Worm (Caenorhabditis elegans): ENCODE measurements around the gene mrpl-50.

The mrpl-50 gene

ce11 chrII:8903871-8904270, 25.8 kb upstream of the mrpl-50 start:
- TF ChIP-seq sem-2 (GFP tag; optimal IDR thresholded peaks at IDR 0.05) (no peak), elt-1 (tag; optimal IDR thresholded peaks at IDR 0.05; ENCODE audit: borderline replicate concordance, insufficient read depth) (no peak), zip-8 (tag; optimal IDR thresholded peaks at IDR 0.05) (no peak), mab-5 (tag; optimal IDR thresholded peaks at IDR 0.05) (no peak), ham-2 (GFP tag; optimal IDR thresholded peaks at IDR 0.05) (no peak), pha-4 (tag; optimal IDR thresholded peaks at IDR 0.05) (no peak), nhr-76 (tag; optimal IDR thresholded peaks at IDR 0.05) (no peak), ceh-43 (GFP tag; optimal IDR thresholded peaks at IDR 0.05) (no peak)

- TF ChIP-seq unc-62 (GFP tag; optimal IDR thresholded peaks at IDR 0.05) (no peak), mls-2 (tag; optimal IDR thresholded peaks at IDR 0.05) (no peak), nhr-12 (tag; optimal IDR thresholded peaks at IDR 0.05) (no peak), elt-3 (tag; optimal IDR thresholded peaks at IDR 0.05) (no peak), tbx-8 (GFP tag; optimal IDR thresholded peaks at IDR 0.05) (no peak), ztf-11 (tag; optimal IDR thresholded peaks at IDR 0.05) (no peak), zip-8 (tag; optimal IDR thresholded peaks at IDR 0.05) (no peak), sem-2 (GFP tag; optimal IDR thresholded peaks at IDR 0.05) (no peak), drap-1 (GFP tag; optimal IDR thresholded peaks at IDR 0.05) (no peak), unc-39 (tag; optimal IDR thresholded peaks at IDR 0.05) (no peak), ces-1 (GFP tag; optimal IDR thresholded peaks at IDR 0.05) (no peak), bed-3 (GFP tag; optimal IDR thresholded peaks at IDR 0.05) (no peak), hlh-1 (tag; optimal IDR thresholded peaks at IDR 0.05) (no peak), nhr-28 (tag; optimal IDR thresholded peaks at IDR 0.05) (no peak)
Observed at ce11 chrII:8911929-8912328, 17.7 kb upstream of the mrpl-50 start, which contains the start of gene B0457.4. B0457.4 (minus strand) TSS chrII:8912029.

- TF ChIP-seq sem-2 (GFP tag; optimal IDR thresholded peaks at IDR 0.05) (no peak), nhr-76 (tag; optimal IDR thresholded peaks at IDR 0.05) (no peak), ham-2 (GFP tag; optimal IDR thresholded peaks at IDR 0.05) (no peak), elt-3 (tag; optimal IDR thresholded peaks at IDR 0.05) (no peak), ceh-83 (GFP tag; optimal IDR thresholded peaks at IDR 0.05) (no peak), lsy-2 (tag; optimal IDR thresholded peaks at IDR 0.05) (no peak), lin-32 (GFP tag; optimal IDR thresholded peaks at IDR 0.05) (no peak), elt-1 (tag; optimal IDR thresholded peaks at IDR 0.05; ENCODE audit: borderline replicate concordance, insufficient read depth) (no peak), nhr-28 (tag; optimal IDR thresholded peaks at IDR 0.05) (no peak), tbx-8 (GFP tag; optimal IDR thresholded peaks at IDR 0.05) (no peak), mep-1 (tag; optimal IDR thresholded peaks at IDR 0.05) (no peak)
Observed at ce11 chrII:8912523-8913017, 17.1 kb upstream of the mrpl-50 start.

- TF ChIP-seq mep-1 (tag; optimal IDR thresholded peaks at IDR 0.05), result no peak
- no peak for TF ChIP-seq bed-3 (GFP tag; optimal IDR thresholded peaks at IDR 0.05)
Observed at ce11 chrII:8914654-8915053, 15.0 kb upstream of the mrpl-50 start.

ce11 chrII:8916656-8917055, 13.0 kb upstream of the mrpl-50 start:
- no peak for TF ChIP-seq snpc-4 (tag; optimal IDR thresholded peaks at IDR 0.05)
- no peak for TF ChIP-seq ham-2 (GFP tag; optimal IDR thresholded peaks at IDR 0.05)
- no peak for TF ChIP-seq elt-3 (tag; optimal IDR thresholded peaks at IDR 0.05)
- no peak for TF ChIP-seq zip-8 (tag; optimal IDR thresholded peaks at IDR 0.05)
- no peak for TF ChIP-seq lsy-2 (tag; optimal IDR thresholded peaks at IDR 0.05)
- no peak for TF ChIP-seq ces-1 (GFP tag; optimal IDR thresholded peaks at IDR 0.05)
- TF ChIP-seq elt-1 (tag; optimal IDR thresholded peaks at IDR 0.05; ENCODE audit: borderline replicate concordance, insufficient read depth), result no peak
- no peak for TF ChIP-seq nhr-12 (tag; optimal IDR thresholded peaks at IDR 0.05)
- TF ChIP-seq unc-120 (tag; optimal IDR thresholded peaks at IDR 0.05; ENCODE audit: poor library complexity, severe bottlenecking), result no peak
- no peak for TF ChIP-seq ceh-39 (tag; optimal IDR thresholded peaks at IDR 0.05)
- no peak for TF ChIP-seq drap-1 (GFP tag; optimal IDR thresholded peaks at IDR 0.05)
- TF ChIP-seq M03D4.4 (tag; optimal IDR thresholded peaks at IDR 0.05), result no peak

ce11 chrII:8917339-8917738, 12.3 kb upstream of the mrpl-50 start:
- TF ChIP-seq ces-1 (GFP tag; optimal IDR thresholded peaks at IDR 0.05) (no peak), sem-2 (GFP tag; optimal IDR thresholded peaks at IDR 0.05) (no peak), mls-2 (tag; optimal IDR thresholded peaks at IDR 0.05) (no peak), bed-3 (GFP tag; optimal IDR thresholded peaks at IDR 0.05) (no peak), ceh-39 (tag; optimal IDR thresholded peaks at IDR 0.05) (no peak), sptf-1 (tag; optimal IDR thresholded peaks at IDR 0.05) (no peak), M03D4.4 (tag; optimal IDR thresholded peaks at IDR 0.05) (no peak)
